Worm (Caenorhabditis elegans) whole organism, L1 larva: ENCODE results near the gene T05C12.15.
A peak's percentile ranks its signal among the peaks of the same experiment; 100 is the strongest.

Experiments
- C34B4.2 ChIP-seq: sonication (generic microtip); optimal IDR thresholded peaks from 2 replicates; lab custom pipeline; 2017; ENCODE audit warnings: mild to moderate bottlenecking, missing genetic modification characterization, missing compliant biosample characterization
- F16B12.6 ChIP-seq: fragments of 150-350 bp; optimal IDR thresholded peaks from 2 replicates; lab custom pipeline; 2014; ENCODE audit warnings: missing biosample characterization, missing genetic modification characterization
- ama-1 ChIP-seq: fragments of 150-350 bp; optimal IDR thresholded peaks from 2 replicates; lab custom pipeline; 2014
- blmp-1 ChIP-seq: fragments of 150-350 bp; optimal IDR thresholded peaks from 2 replicates; lab custom pipeline; 2014; ENCODE audit warnings: missing biosample characterization, missing genetic modification characterization
- ceh-63 ChIP-seq: fragments of 200-800 bp; sonication (Bioruptor generic); optimal IDR thresholded peaks from 2 replicates; lab custom pipeline; 2018; ENCODE audit warnings: mild to moderate bottlenecking, missing genetic modification characterization, missing compliant biosample characterization
- ceh-8 ChIP-seq: fragments of 200-800 bp; sonication (Bioruptor generic); optimal IDR thresholded peaks from 2 replicates; lab custom pipeline; 2018; ENCODE audit warnings: mild to moderate bottlenecking, missing genetic modification characterization, moderate library complexity, missing compliant biosample characterization
- ceh-88 ChIP-seq: fragments of 200-800 bp; sonication (Bioruptor generic); IDR thresholded peaks from 2 replicates; pipeline ENCODE4 v1.3.6; 2022; ENCODE audit warnings: missing genetic modification characterization, missing compliant biosample characterization
- ces-1 ChIP-seq: fragments of 150-350 bp; optimal IDR thresholded peaks from 2 replicates; lab custom pipeline; 2014; ENCODE audit warnings: missing biosample characterization, missing genetic modification reagents, missing genetic modification characterization
- dpl-1 ChIP-seq, 3 experiments: fragments of 150-350 bp in 2 of 3; sonication (generic microtip) in 1 of 3; optimal IDR thresholded peaks; 2 replicates each; lab custom pipeline; 2014 to 2017; ENCODE audit warnings: missing biosample characterization in 3 of 3, missing genetic modification characterization in 3 of 3, missing genetic modification reagents in 3 of 3
- dsc-1 ChIP-seq: sonication (generic microtip); optimal IDR thresholded peaks from 2 replicates; lab custom pipeline; 2016; ENCODE audit warnings: mild to moderate bottlenecking, missing genetic modification characterization, missing compliant biosample characterization
- efl-3 ChIP-seq: fragments of 200-800 bp; sonication (Bioruptor generic); optimal IDR thresholded peaks from 2 replicates; lab custom pipeline; 2018; ENCODE audit warnings: mild to moderate bottlenecking, missing genetic modification characterization, missing compliant biosample characterization
- elt-3 ChIP-seq, 6 experiments: fragments of 150-350 bp in 1 of 6; sonication (generic microtip); optimal IDR thresholded peaks; 2 replicates each; lab custom pipeline; 2017 to 2018; ENCODE audit warnings: missing biosample characterization in 6 of 6, missing genetic modification characterization in 6 of 6, inconsistent platforms in 1 of 6
- fkh-4 ChIP-seq: sonication (generic microtip); optimal IDR thresholded peaks from 2 replicates; lab custom pipeline; 2016; ENCODE audit warnings: missing compliant biosample characterization, missing genetic modification characterization, borderline replicate concordance
- grh-1 ChIP-seq: fragments of 200-800 bp; sonication (Bioruptor generic); IDR thresholded peaks from 2 replicates; pipeline ENCODE4 v1.3.6; 2022; ENCODE audit warnings: missing genetic modification reagents, missing genetic modification characterization, missing compliant biosample characterization
- hpl-2 ChIP-seq: fragments of 150-350 bp; optimal IDR thresholded peaks from 2 replicates; lab custom pipeline; 2014; ENCODE audit warnings: missing biosample characterization, missing genetic modification reagents, missing genetic modification characterization
- irx-1 ChIP-seq: sonication (generic microtip); optimal IDR thresholded peaks from 2 replicates; lab custom pipeline; 2016; ENCODE audit warnings: missing genetic modification characterization, missing compliant biosample characterization
- isw-1 ChIP-seq: fragments of 200-800 bp; sonication (Bioruptor generic); IDR thresholded peaks from 2 replicates; pipeline ENCODE4 v1.3.6; 2022; ENCODE audit warnings: missing genetic modification characterization, missing compliant biosample characterization
- lin-13 ChIP-seq: fragments of 150-350 bp; optimal IDR thresholded peaks from 2 replicates; lab custom pipeline; 2014; ENCODE audit warnings: missing biosample characterization, missing genetic modification reagents, missing genetic modification characterization
- lin-14 ChIP-seq: fragments of 200-800 bp; sonication (Bioruptor generic); optimal IDR thresholded peaks from 2 replicates; lab custom pipeline; 2018; ENCODE audit warnings: mild to moderate bottlenecking, missing genetic modification characterization, moderate library complexity, missing compliant biosample characterization
- lin-15B ChIP-seq: fragments of 150-350 bp; sonication (generic microtip); optimal IDR thresholded peaks from 3 replicates; lab custom pipeline; 2014; ENCODE audit warnings: missing biosample characterization, missing genetic modification characterization
- lir-3 ChIP-seq: sonication (generic microtip); optimal IDR thresholded peaks from 2 replicates; lab custom pipeline; 2016; ENCODE audit warnings: mild to moderate bottlenecking, missing genetic modification characterization, moderate library complexity, missing compliant biosample characterization; ENCODE audit not compliant: poor library complexity
- lsy-2 ChIP-seq, 2 experiments: fragments of 150-350 bp; optimal IDR thresholded peaks; 2 replicates each; lab custom pipeline; 2014; ENCODE audit warnings: missing biosample characterization in 2 of 2, missing genetic modification characterization in 2 of 2
- mab-9 ChIP-seq: fragments of 200-800 bp; sonication (Bioruptor generic); IDR thresholded peaks from 2 replicates; pipeline ENCODE4 v1.3.6; 2022; ENCODE audit warnings: missing genetic modification reagents, missing genetic modification characterization, missing compliant biosample characterization
- nhr-20 ChIP-seq: sonication (generic microtip); optimal IDR thresholded peaks from 2 replicates; lab custom pipeline; 2016; ENCODE audit warnings: mild to moderate bottlenecking, missing genetic modification characterization, missing compliant biosample characterization
- nhr-237 ChIP-seq: fragments of 150-350 bp; optimal IDR thresholded peaks from 2 replicates; lab custom pipeline; 2014; ENCODE audit warnings: missing biosample characterization, missing genetic modification characterization
- nhr-28 ChIP-seq: fragments of 150-350 bp; optimal IDR thresholded peaks from 2 replicates; lab custom pipeline; 2014; ENCODE audit warnings: missing biosample characterization, missing genetic modification characterization
- pag-3 ChIP-seq: sonication (generic microtip); optimal IDR thresholded peaks from 2 replicates; lab custom pipeline; 2017; ENCODE audit warnings: missing genetic modification characterization, mild to moderate bottlenecking, missing compliant biosample characterization, antibody characterized with exemption, borderline replicate concordance; ENCODE audit not compliant: insufficient read depth
- snu-23 ChIP-seq: sonication (generic microtip); optimal IDR thresholded peaks from 2 replicates; lab custom pipeline; 2016; ENCODE audit warnings: missing genetic modification characterization, missing compliant biosample characterization
- sox-4 ChIP-seq: sonication (generic microtip); optimal IDR thresholded peaks from 2 replicates; lab custom pipeline; 2016; ENCODE audit warnings: missing genetic modification characterization, missing compliant biosample characterization
- tbx-2 ChIP-seq: sonication (generic microtip); optimal IDR thresholded peaks from 2 replicates; lab custom pipeline; 2016; ENCODE audit warnings: missing genetic modification characterization, missing compliant biosample characterization
- tlp-1 ChIP-seq: fragments of 150-350 bp; optimal IDR thresholded peaks from 2 replicates; lab custom pipeline; 2014; ENCODE audit warnings: missing biosample characterization, missing genetic modification characterization
- unc-30 ChIP-seq: sonication (generic microtip); optimal IDR thresholded peaks from 2 replicates; lab custom pipeline; 2017; ENCODE audit warnings: missing biosample characterization, missing genetic modification characterization
- unc-62 ChIP-seq: fragments of 150-350 bp; optimal IDR thresholded peaks from 2 replicates; lab custom pipeline; 2014; ENCODE audit warnings: missing biosample characterization, missing genetic modification reagents, missing genetic modification characterization
- unc-86 ChIP-seq: sonication (generic microtip); optimal IDR thresholded peaks from 2 replicates; lab custom pipeline; 2016; ENCODE audit warnings: missing genetic modification characterization, missing compliant biosample characterization
- xbp-1 ChIP-seq: sonication (generic microtip); optimal IDR thresholded peaks from 2 replicates; lab custom pipeline; 2016; ENCODE audit warnings: missing genetic modification characterization, missing compliant biosample characterization

T05C12.15 gene

ce11 chrII:8170374-8170773 is 991 bp downstream of the T05C12.15 start, which contains the start of gene T05C12.11:
TSS of gene T05C12.11 (minus strand) at chrII:8170474.
- no peak for TF ChIP-seq F16B12.6 (tag; lab: Kevin White, UChicago)
- TF ChIP-seq lin-14 (GFP tag; lab: Kevin White, UChicago), result peak; percentile 17
- TF ChIP-seq tbx-2 (tag; lab: Kevin White, UChicago), result no peak
- no peak for TF ChIP-seq ama-1
- TF ChIP-seq elt-3 (tag; optimal IDR thresholded peaks at IDR 0.05; lab: Kevin White, UChicago), result no peak
- TF ChIP-seq ces-1 (GFP tag; lab: Kevin White, UChicago), result no peak
- TF ChIP-seq, all 84 proteins: peak for 1

DNA sequence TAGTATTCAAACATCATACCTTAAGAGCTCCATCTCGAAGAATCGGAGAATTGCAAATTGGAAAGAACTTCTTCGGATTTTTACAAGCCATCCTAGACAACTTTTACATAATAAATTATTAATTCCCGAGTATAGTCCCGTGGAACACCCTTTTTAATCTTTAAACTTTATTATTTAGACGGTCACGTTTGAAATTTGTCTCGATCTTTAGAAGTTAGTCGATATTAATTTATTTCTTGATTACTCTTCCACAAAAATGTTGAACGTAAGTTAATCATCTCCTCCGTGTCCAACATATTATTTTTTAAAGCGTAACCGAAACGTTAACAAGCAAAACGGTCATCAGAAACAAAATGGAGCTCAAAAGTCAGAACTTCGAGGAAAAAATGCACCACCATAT is 4.1 kb downstream of the T05C12.15 start, which contains the start of the genes decr-1.3 and T05C12.1:
Gene decr-1.3, minus strand, starts transcription at position 101 of the 400 bp plus-strand sequence.
Gene T05C12.1, plus strand, starts transcription at position 232 of the 400 bp plus-strand sequence.
- TF ChIP-seq unc-30 (tag; lab: Kevin White, UChicago) (no peak), fkh-4 (tag; lab: Kevin White, UChicago) (no peak), ceh-88 (no peak), lin-13 (GFP tag; lab: Kevin White, UChicago) (no peak), ceh-63 (GFP tag; lab: Kevin White, UChicago) (no peak)

DNA sequence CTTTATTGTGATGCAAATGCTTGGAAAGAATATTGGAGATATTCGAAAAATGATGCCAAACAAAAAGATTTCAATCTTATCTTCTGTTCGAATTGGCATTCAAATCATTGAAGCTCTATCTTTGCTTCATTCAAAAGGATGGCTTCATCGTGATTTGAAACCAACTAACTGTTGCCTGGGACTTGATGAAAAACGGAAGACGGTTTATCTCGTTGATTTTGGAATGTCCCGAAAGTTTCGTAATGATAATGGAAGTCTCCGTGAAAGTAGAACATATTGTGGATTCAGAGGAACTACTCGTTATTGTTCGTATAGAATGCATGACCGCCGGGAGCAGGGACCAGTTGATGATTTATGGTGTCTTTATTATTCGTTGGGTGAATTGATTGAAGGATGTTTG is 4.8 kb downstream of the T05C12.15 start:
- TF ChIP-seq lin-15B (tag; lab: Kevin White, UChicago) (no peak), hpl-2 (no peak)

DNA sequence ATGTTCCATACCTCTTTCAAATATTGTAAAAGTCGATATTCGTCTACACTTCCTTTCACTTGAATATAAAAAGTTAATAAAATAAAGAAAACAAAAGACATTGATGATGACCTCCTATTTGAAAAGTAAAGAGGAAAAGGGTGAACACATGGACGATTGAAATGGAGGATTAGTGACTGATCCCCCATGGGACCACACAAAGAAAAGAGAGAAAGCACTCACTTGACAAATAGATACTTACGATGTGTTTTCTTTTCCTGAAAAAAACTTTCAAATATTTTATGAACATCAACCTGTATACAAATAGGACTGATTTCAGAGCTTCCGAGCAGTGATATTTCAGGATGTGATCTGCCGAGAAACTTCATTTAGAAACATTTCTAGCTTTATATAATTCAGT is 7.7 kb downstream of the T05C12.15 start, which contains the start of gene acr-14:
Gene acr-14, minus strand, starts transcription at position 101 of the 400 bp plus-strand sequence.
- TF ChIP-seq C34B4.2 (tag; lab: Kevin White, UChicago) (no peak), unc-62 (GFP tag; lab: Kevin White, UChicago) (no peak), xbp-1 (tag; lab: Kevin White, UChicago) (no peak), dsc-1 (no peak), isw-1 (GFP tag; lab: Robert Waterston, UW) (no peak), nhr-237 (tag; lab: Kevin White, UChicago) (no peak), unc-30 (tag; lab: Kevin White, UChicago) (no peak), tlp-1 (tag; lab: Kevin White, UChicago) (no peak), ceh-8 (GFP tag; lab: Kevin White, UChicago) (no peak), irx-1 (tag; lab: Kevin White, UChicago) (no peak), pag-3 (tag; lab: Kevin White, UChicago) (no peak), blmp-1 (tag; lab: Kevin White, UChicago) (no peak), lin-13 (GFP tag; lab: Kevin White, UChicago) (no peak), grh-1 (GFP tag; lab: Robert Waterston, UW) (no peak)

DNA sequence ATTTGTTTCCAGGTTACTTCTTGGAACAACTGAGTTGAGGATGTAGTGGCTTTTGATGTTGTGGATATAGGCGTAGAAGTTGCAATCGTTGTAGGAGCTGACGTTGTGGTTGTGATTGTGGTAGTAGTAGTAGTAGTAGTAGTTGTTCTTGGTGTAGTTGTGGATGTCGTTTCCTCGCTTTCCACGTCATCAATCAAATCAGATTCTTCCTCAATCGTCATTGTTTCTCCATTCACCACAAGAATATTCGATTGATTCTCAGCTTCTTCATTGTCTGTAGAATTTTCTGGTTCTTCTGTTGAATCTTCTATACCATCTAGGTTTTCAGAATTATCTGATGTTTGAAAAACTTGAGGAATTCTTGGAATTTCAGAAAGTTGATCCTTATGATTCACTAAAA is 9.2 kb downstream of the T05C12.15 start:
- TF ChIP-seq mab-9, result no peak
- TF ChIP-seq grh-1 (GFP tag; lab: Robert Waterston, UW), result no peak
- no peak for TF ChIP-seq dpl-1 (GFP tag; optimal IDR thresholded peaks at IDR 0.05; lab: Kevin White, UChicago)
- no peak for TF ChIP-seq lir-3 (tag; lab: Kevin White, UChicago)
- no peak for TF ChIP-seq lin-13 (GFP tag; lab: Kevin White, UChicago)
- TF ChIP-seq blmp-1 (tag; lab: Kevin White, UChicago), result no peak
- TF ChIP-seq efl-3 (GFP tag; lab: Kevin White, UChicago), result no peak
- TF ChIP-seq nhr-20 (tag; lab: Kevin White, UChicago), result no peak
- TF ChIP-seq sox-4 (tag; lab: Kevin White, UChicago), result no peak
- no peak for TF ChIP-seq snu-23
- no peak for TF ChIP-seq unc-62 (GFP tag; lab: Kevin White, UChicago)
- no peak for TF ChIP-seq nhr-28 (tag; lab: Kevin White, UChicago)
- no peak for TF ChIP-seq F16B12.6 (tag; lab: Kevin White, UChicago)
- TF ChIP-seq unc-86, result no peak
- no peak for TF ChIP-seq lsy-2 (tag; optimal IDR thresholded peaks at IDR 0.05; lab: Kevin White, UChicago)
